Fruit fly (Drosophila melanogaster): Measurements from ENCODE around the gene Ada.

Gene Ada

DNA sequence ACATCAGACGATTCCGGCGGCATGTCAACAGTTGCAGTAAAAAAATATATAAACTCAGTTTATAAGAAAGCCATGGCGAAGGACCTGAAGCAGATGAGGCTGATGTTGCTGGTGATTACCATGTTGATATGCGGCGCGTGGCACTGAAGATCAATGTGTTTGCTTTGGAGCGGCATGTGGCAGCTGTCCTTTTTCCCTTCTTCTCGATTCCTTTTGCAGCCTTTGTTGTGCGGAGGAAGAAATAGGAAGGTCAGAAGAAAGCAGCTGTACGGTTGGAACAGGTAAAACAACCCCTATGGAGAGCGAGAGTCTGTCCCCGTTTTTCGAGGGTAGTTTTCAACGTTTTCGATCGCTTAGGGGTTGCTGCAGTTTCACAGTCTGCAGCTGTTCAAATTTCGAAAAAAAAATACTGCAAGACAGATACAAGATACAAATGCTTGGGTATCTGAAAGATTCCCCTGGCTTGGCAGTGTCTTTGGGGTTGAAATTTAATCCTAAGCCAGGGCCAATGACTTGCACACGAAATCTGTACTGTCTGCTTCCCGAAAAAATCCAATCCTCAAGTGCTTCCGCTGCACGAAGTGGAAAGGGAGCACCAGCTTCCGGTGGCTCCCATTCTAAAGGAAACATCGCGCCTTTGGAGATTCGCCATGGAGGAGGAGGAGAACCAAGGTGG is 40.0 kb upstream of the Ada start (continued):
- TF ChIP-seq sqz (GFP tag; optimal IDR thresholded peaks at IDR 0.05) (peak; percentile 83), HLHmδ (GFP tag; optimal IDR thresholded peaks at IDR 0.05) (peak; percentile 84), prd (optimal IDR thresholded peaks at IDR 0.05) (no peak), prd (GFP tag; IDR thresholded peaks at IDR 0.05) (no peak), zen (tag; optimal IDR thresholded peaks at IDR 0.05) (peak; percentile 42), CoRest (tag; optimal IDR thresholded peaks at IDR 0.05) (no peak), so (GFP tag; IDR thresholded peaks at IDR 0.05) (no peak), Kr (GFP tag; optimal IDR thresholded peaks at IDR 0.05) (peak; percentile 55), Hey (tag; optimal IDR thresholded peaks at IDR 0.05) (peak; percentile 43), CG31365 (tag; optimal IDR thresholded peaks at IDR 0.05) (no peak), Gsc (GFP tag; IDR thresholded peaks at IDR 0.05) (no peak), da (GFP tag; optimal IDR thresholded peaks at IDR 0.05) (peak; percentile 75), zen2 (GFP tag; IDR thresholded peaks at IDR 0.05; ENCODE audit: partially characterized antibody) (0 out of 3 replicates have a peak, but pooled peaks have one; percentile 14), ase (GFP tag; IDR thresholded peaks at IDR 0.05) (peak; percentile 26; the same call in 1 of the 3 replicates), sens (GFP tag) (peak; percentile 64), H2.0 (GFP tag; IDR thresholded peaks at IDR 0.05) (no peak)

DNA sequence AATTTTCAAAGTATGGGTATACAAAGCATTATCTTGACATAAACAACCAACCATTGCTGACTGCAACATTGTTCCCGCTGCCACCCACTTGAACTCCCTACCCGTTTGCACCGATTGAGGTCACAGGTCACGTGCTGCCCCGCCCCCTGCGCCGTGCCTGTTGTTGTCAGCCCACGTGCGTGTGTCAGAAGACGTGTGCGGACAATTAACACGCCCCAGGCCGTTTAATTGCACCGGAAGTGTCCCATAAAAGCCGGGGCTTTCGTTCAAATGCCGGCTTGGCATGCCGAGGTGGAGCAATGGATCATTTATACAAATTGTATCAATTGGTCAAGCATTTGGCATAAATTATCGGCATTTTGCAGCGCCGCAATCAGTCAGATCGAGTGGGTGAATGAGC is 37.9 kb upstream of the Ada start:
- TF ChIP-seq unc-4 (GFP tag; IDR thresholded peaks at IDR 0.05; ENCODE audit: partially characterized antibody) (no peak), aop (GFP tag; IDR thresholded peaks at IDR 0.05) (peak; percentile 58; the same call in 1 of the 2 replicates), sd (tag; optimal IDR thresholded peaks at IDR 0.05) (peak; percentile 32), nerfin-1 (tag; optimal IDR thresholded peaks at IDR 0.05) (peak; percentile 0), amos (GFP tag; IDR thresholded peaks at IDR 0.05; ENCODE audit: partially characterized antibody) (no peak), vvl (GFP tag; IDR thresholded peaks at IDR 0.05) (peak; percentile 62; the same call in 1 of the 2 replicates), Deaf1 (tag; optimal IDR thresholded peaks at IDR 0.05) (no peak), cwo (GFP tag; optimal IDR thresholded peaks at IDR 0.05) (peak; percentile 88), CG12769 (tag; optimal IDR thresholded peaks at IDR 0.05) (no peak), CG4360 (GFP tag; IDR thresholded peaks at IDR 0.05) (peak; percentile 36; the same call in 1 of the 2 replicates), CG17568 (GFP tag; optimal IDR thresholded peaks at IDR 0.05) (no peak), salm (tag; optimal IDR thresholded peaks at IDR 0.05) (no peak), CG9727 (GFP tag; optimal IDR thresholded peaks at IDR 0.05) (no peak), CG1603 (tag; optimal IDR thresholded peaks at IDR 0.05) (no peak), prd (optimal IDR thresholded peaks at IDR 0.05) (no peak), prd (GFP tag; IDR thresholded peaks at IDR 0.05) (peak; percentile 10; the same call in 1 of the 3 replicates), kni (GFP tag; optimal IDR thresholded peaks at IDR 0.05) (peak; percentile 78), HLHmδ (GFP tag; optimal IDR thresholded peaks at IDR 0.05) (peak; percentile 80), crol (GFP tag; IDR thresholded peaks at IDR 0.05) (peak; percentile 33; the same call in 1 of the 2 replicates), Hr78 (GFP tag; optimal IDR thresholded peaks at IDR 0.05) (peak in 1 of 2 experiments; percentile 98), Eip74EF (GFP tag; optimal IDR thresholded peaks at IDR 0.05) (peak in 1 of 2 experiments; percentile 75), Hey (tag; optimal IDR thresholded peaks at IDR 0.05) (peak; percentile 98), fu2 (GFP tag; optimal IDR thresholded peaks at IDR 0.05) (no peak), chif (GFP tag; optimal IDR thresholded peaks at IDR 0.05) (no peak), chinmo (GFP tag; IDR thresholded peaks at IDR 0.05; ENCODE audit: partially characterized antibody) (0 out of 4 replicates have a peak, but pooled peaks have one; percentile 29), ash1 (GFP tag; optimal IDR thresholded peaks at IDR 0.05) (peak; percentile 18), CG6813 (GFP tag; optimal IDR thresholded peaks at IDR 0.05) (no peak), lola (GFP tag; optimal IDR thresholded peaks at IDR 0.05) (no peak), CG15601 (tag; optimal IDR thresholded peaks at IDR 0.05) (no peak), ara (GFP tag; IDR thresholded peaks at IDR 0.05) (0 out of 2 replicates have a peak, but pooled peaks have one; percentile 5), abd-A (tag; optimal IDR thresholded peaks at IDR 0.05) (peak; percentile 73), pros (GFP tag; optimal IDR thresholded peaks at IDR 0.05) (peak; percentile 62), Nf-YA (GFP tag; IDR thresholded peaks at IDR 0.05) (peak; percentile 7; the same call in 1 of the 2 replicates), Mad (GFP tag; optimal IDR thresholded peaks at IDR 0.05) (no peak)
